Worm (Caenorhabditis elegans) whole organism, L4 larva: ENCODE data around the gene srw-85.

Source experiments
- F26F4.8 ChIP-seq: fragments of 200-800 bp; sonication (Bioruptor generic); conservative IDR thresholded peaks from 2 replicates; pipeline ENCODE4 v1.3.6; 2022; ENCODE audit warnings: missing genetic modification characterization, missing compliant biosample characterization
- F37D6.2 ChIP-seq: sonication (generic microtip); optimal IDR thresholded peaks from 2 replicates; lab custom pipeline; 2016; ENCODE audit warnings: mild to moderate bottlenecking, missing genetic modification characterization, missing compliant biosample characterization
- R02D3.7 ChIP-seq: fragments of 150-350 bp; sonication (generic microtip); optimal IDR thresholded peaks from 3 replicates; lab custom pipeline; 2014; ENCODE audit warnings: missing biosample characterization, missing genetic modification characterization
- T20F7.1 ChIP-seq: fragments of 200-800 bp; sonication (Bioruptor generic); optimal IDR thresholded peaks from 2 replicates; lab custom pipeline; 2018; ENCODE audit warnings: mild to moderate bottlenecking, missing genetic modification characterization, missing compliant biosample characterization
- aly-2 ChIP-seq: sonication (generic microtip); optimal IDR thresholded peaks from 2 replicates; lab custom pipeline; 2018; ENCODE audit warnings: missing biosample characterization, missing genetic modification characterization
- arid-1 ChIP-seq: fragments of 200-800 bp; sonication (Bioruptor generic); conservative IDR thresholded peaks from 2 replicates; pipeline ENCODE4 v1.3.6; 2022; ENCODE audit warnings: missing genetic modification reagents, missing genetic modification characterization, missing compliant biosample characterization
- attf-4 ChIP-seq: sonication (generic microtip); optimal IDR thresholded peaks from 3 replicates; lab custom pipeline; 2017; ENCODE audit warnings: missing biosample characterization, missing genetic modification characterization
- ceh-28 ChIP-seq: fragments of 150-350 bp; optimal IDR thresholded peaks from 2 replicates; lab custom pipeline; 2014; ENCODE audit warnings: missing biosample characterization, missing genetic modification reagents, missing genetic modification characterization
- ceh-44 ChIP-seq: fragments of 200-800 bp; sonication (Bioruptor generic); IDR thresholded peaks from 2 replicates; pipeline ENCODE4 v1.3.6; 2022; ENCODE audit warnings: missing genetic modification reagents, missing genetic modification characterization, missing compliant biosample characterization
- ces-1 ChIP-seq: fragments of 150-350 bp; sonication (generic microtip); optimal IDR thresholded peaks from 4 replicates; lab custom pipeline; 2014; ENCODE audit warnings: missing biosample characterization, missing genetic modification reagents, missing genetic modification characterization
- daf-12 ChIP-seq: fragments of 150-350 bp; optimal IDR thresholded peaks from 2 replicates; lab custom pipeline; 2014; ENCODE audit warnings: missing biosample characterization, missing genetic modification reagents, missing genetic modification characterization
- daf-16 ChIP-seq, 3 experiments: sonication (generic microtip); optimal IDR thresholded peaks; 2 replicates each; lab custom pipeline; 2016 to 2017; ENCODE audit warnings: missing genetic modification characterization in 3 of 3, missing genetic modification reagents in 3 of 3, mild to moderate bottlenecking in 2 of 3, missing compliant biosample characterization in 2 of 3, missing biosample characterization in 1 of 3, moderate library complexity in 1 of 3
- daf-19 ChIP-seq: fragments of 200-800 bp; sonication (Bioruptor generic); conservative IDR thresholded peaks from 2 replicates; pipeline ENCODE4 v1.3.6; 2022; ENCODE audit warnings: missing genetic modification characterization, missing compliant biosample characterization
- dmd-6 ChIP-seq: fragments of 200-800 bp; sonication (Bioruptor generic); IDR thresholded peaks from 2 replicates; pipeline ENCODE4 v1.3.6; 2022; ENCODE audit warnings: missing genetic modification reagents, missing genetic modification characterization, missing compliant biosample characterization
- dmd-9 ChIP-seq: fragments of 200-800 bp; sonication (Bioruptor generic); IDR thresholded peaks from 2 replicates; pipeline ENCODE4 v1.3.6; 2022; ENCODE audit warnings: missing genetic modification reagents, missing genetic modification characterization, missing compliant biosample characterization
- dpl-1 ChIP-seq: fragments of 150-350 bp; optimal IDR thresholded peaks from 2 replicates; lab custom pipeline; 2014; ENCODE audit warnings: missing biosample characterization, missing genetic modification reagents, missing genetic modification characterization
- duxl-1 ChIP-seq: sonication (generic microtip); optimal IDR thresholded peaks from 2 replicates; lab custom pipeline; 2016; ENCODE audit warnings: mild to moderate bottlenecking, missing genetic modification characterization, moderate library complexity, missing compliant biosample characterization; ENCODE audit not compliant: poor library complexity
- dve-1 ChIP-seq: sonication (generic microtip); optimal IDR thresholded peaks from 2 replicates; lab custom pipeline; 2017; ENCODE audit warnings: antibody characterized with exemption, mild to moderate bottlenecking, missing genetic modification characterization, missing compliant biosample characterization; ENCODE audit not compliant: insufficient read depth
- hlh-11 ChIP-seq: fragments of 200-800 bp; sonication (Bioruptor generic); optimal IDR thresholded peaks from 2 replicates; lab custom pipeline; 2018; ENCODE audit warnings: mild to moderate bottlenecking, missing genetic modification characterization, missing compliant biosample characterization
- lin-38 ChIP-seq: fragments of 200-800 bp; sonication (Bioruptor generic); IDR thresholded peaks from 2 replicates; pipeline ENCODE4 v1.3.6; 2022; ENCODE audit warnings: missing genetic modification reagents, missing genetic modification characterization, missing compliant biosample characterization
- lsy-2 ChIP-seq, 2 experiments: fragments of 150-350 bp in 1 of 2; sonication (generic microtip) in 1 of 2; optimal IDR thresholded peaks; 2 replicates each; lab custom pipeline; 2014 to 2017; ENCODE audit warnings: missing biosample characterization in 2 of 2, missing genetic modification characterization in 2 of 2
- mes-2 ChIP-seq: sonication (generic microtip); optimal IDR thresholded peaks from 2 replicates; lab custom pipeline; 2016; ENCODE audit warnings: missing genotype, mild to moderate bottlenecking, missing genetic modification characterization, missing compliant biosample characterization; ENCODE audit not compliant: poor library complexity, severe bottlenecking
- mxl-2 ChIP-seq: fragments of 200-800 bp; sonication (Bioruptor generic); conservative IDR thresholded peaks from 2 replicates; pipeline ENCODE4 v1.3.6; 2022; ENCODE audit warnings: missing genetic modification reagents, missing genetic modification characterization, missing compliant biosample characterization
- mxl-3 ChIP-seq: fragments of 200-800 bp; sonication (Bioruptor generic); optimal IDR thresholded peaks from 2 replicates; lab custom pipeline; 2018; ENCODE audit warnings: mild to moderate bottlenecking, missing genetic modification characterization, missing compliant biosample characterization
- nhr-10 ChIP-seq: fragments of 150-350 bp; optimal IDR thresholded peaks from 2 replicates; lab custom pipeline; 2014; ENCODE audit warnings: missing biosample characterization, missing genetic modification characterization
- nhr-102 ChIP-seq: sonication (generic microtip); optimal IDR thresholded peaks from 2 replicates; lab custom pipeline; 2016; ENCODE audit warnings: mild to moderate bottlenecking, missing genetic modification characterization, moderate library complexity, missing compliant biosample characterization
- nhr-111 ChIP-seq: fragments of 200-800 bp; sonication (Bioruptor generic); optimal IDR thresholded peaks from 2 replicates; lab custom pipeline; 2018; ENCODE audit warnings: mild to moderate bottlenecking, missing genetic modification characterization, missing compliant biosample characterization
- nhr-28 ChIP-seq: fragments of 150-350 bp; optimal IDR thresholded peaks from 2 replicates; lab custom pipeline; 2014; ENCODE audit warnings: missing biosample characterization, missing genetic modification characterization
- nhr-76 ChIP-seq: fragments of 150-350 bp; optimal IDR thresholded peaks from 2 replicates; lab custom pipeline; 2014; ENCODE audit warnings: missing biosample characterization, missing genetic modification characterization
- pqm-1 ChIP-seq: sonication (generic microtip); optimal IDR thresholded peaks from 2 replicates; lab custom pipeline; 2017; ENCODE audit warnings: missing biosample characterization, missing genetic modification characterization
- rbr-2 ChIP-seq: sonication (generic microtip); optimal IDR thresholded peaks from 2 replicates; lab custom pipeline; 2016; ENCODE audit warnings: missing genotype, missing genetic modification characterization, missing compliant biosample characterization
- sdz-12 ChIP-seq: fragments of 200-800 bp; sonication (Bioruptor generic); optimal IDR thresholded peaks from 2 replicates; lab custom pipeline; 2018; ENCODE audit warnings: mild to moderate bottlenecking, missing genetic modification characterization, missing compliant biosample characterization
- skn-1 ChIP-seq: fragments of 150-350 bp; optimal IDR thresholded peaks from 2 replicates; lab custom pipeline; 2014; ENCODE audit warnings: missing biosample characterization, missing genetic modification characterization
- spr-3 ChIP-seq: fragments of 200-800 bp; sonication (Bioruptor generic); optimal IDR thresholded peaks from 2 replicates; lab custom pipeline; 2018; ENCODE audit warnings: mild to moderate bottlenecking, missing genetic modification characterization, missing compliant biosample characterization
- unc-62 ChIP-seq, 3 experiments: fragments of 150-350 bp in 1 of 3; sonication (generic microtip); optimal IDR thresholded peaks in 2 of 3; peaks in 1 of 3; 1 replicate in 1 of 3; 2 replicates in 2 of 3; lab custom pipeline; 2014 to 2017; ENCODE audit warnings: missing biosample characterization in 3 of 3, missing genetic modification characterization in 3 of 3, missing genetic modification reagents in 3 of 3, missing genotype in 1 of 3
- zfp-2 ChIP-seq: sonication (generic microtip); optimal IDR thresholded peaks from 2 replicates; lab custom pipeline; 2016; ENCODE audit warnings: mild to moderate bottlenecking, missing genetic modification characterization, missing compliant biosample characterization
- zip-11 ChIP-seq: fragments of 200-800 bp; sonication (Bioruptor generic); IDR thresholded peaks from 2 replicates; pipeline ENCODE4 v1.3.6; 2022; ENCODE audit warnings: missing genetic modification characterization, missing compliant biosample characterization
- ztf-11 ChIP-seq: fragments of 150-350 bp; optimal IDR thresholded peaks from 2 replicates; lab custom pipeline; 2014; ENCODE audit warnings: missing biosample characterization, missing genetic modification characterization

srw-85 gene

ce11 chrV:19416475-19416874 lies 14.5 kb downstream of the srw-85 start, which contains the start of the genes C25F9.4 and C25F9.9:
C25F9.4 (minus strand) TSS chrV:19416575.
C25F9.9 (plus strand) TSS chrV:19416611.
- peak in 1 of 2 experiments; percentile 29 for TF ChIP-seq unc-62 (GFP tag; optimal IDR thresholded peaks at IDR 0.05 in 1 of 2; lab: Kevin White, UChicago)
- no peak for TF ChIP-seq unc-62 (tag; optimal IDR thresholded peaks at IDR 0.05; lab: Kevin White, UChicago)
- peak; percentile 36; the same call in 1 of the 2 replicates for TF ChIP-seq dmd-6 (GFP tag; lab: Robert Waterston, UW)
- TF ChIP-seq daf-12 (tag; lab: Kevin White, UChicago), result no peak
- no peak for TF ChIP-seq attf-4 (tag; lab: Kevin White, UChicago)
- no peak for TF ChIP-seq daf-16 (GFP tag; optimal IDR thresholded peaks at IDR 0.05; lab: Kevin White, UChicago)
- TF ChIP-seq daf-16 (tag; optimal IDR thresholded peaks at IDR 0.05; lab: Kevin White, UChicago), result peak; percentile 27
- TF ChIP-seq nhr-28, result peak; percentile 20
- TF ChIP-seq pqm-1 (tag; lab: Kevin White, UChicago), result peak; percentile 41

ce11 chrV:19410663-19411062 lies 20.3 kb downstream of the srw-85 start, which contains the start of gene C25F9.5:
C25F9.5 (minus strand) TSS chrV:19410857.
- TF ChIP-seq daf-19 (GFP tag; lab: Robert Waterston, UW) (no peak), mes-2 (tag; lab: Kevin White, UChicago) (no peak), dmd-9 (GFP tag; lab: Robert Waterston, UW) (no peak), daf-16 (GFP tag; optimal IDR thresholded peaks at IDR 0.05; lab: Kevin White, UChicago) (no peak), daf-16 (tag; optimal IDR thresholded peaks at IDR 0.05; lab: Kevin White, UChicago) (peak; percentile 66), lin-38 (GFP tag; lab: Robert Waterston, UW) (no peak), sdz-12 (GFP tag; lab: Kevin White, UChicago) (no peak), rbr-2 (tag; lab: Kevin White, UChicago) (no peak), lsy-2 (tag; optimal IDR thresholded peaks at IDR 0.05; lab: Kevin White, UChicago) (no peak), mxl-2 (GFP tag; lab: Robert Waterston, UW) (no peak), zfp-2 (tag; lab: Kevin White, UChicago) (no peak), pqm-1 (tag; lab: Kevin White, UChicago) (peak; percentile 87), mxl-3 (GFP tag; lab: Kevin White, UChicago) (no peak), zip-11 (GFP tag; lab: Robert Waterston, UW) (no peak), F37D6.2 (tag; lab: Kevin White, UChicago) (no peak), aly-2 (tag; lab: Kevin White, UChicago) (no peak), nhr-111 (GFP tag; lab: Kevin White, UChicago) (no peak), duxl-1 (tag; lab: Kevin White, UChicago) (peak; percentile 12), nhr-28 (peak; percentile 47), ztf-11 (tag; lab: Kevin White, UChicago) (no peak), R02D3.7 (tag; lab: Kevin White, UChicago) (no peak), arid-1 (GFP tag; lab: Robert Waterston, UW) (no peak), F26F4.8 (GFP tag; lab: Robert Waterston, UW) (no peak), T20F7.1 (GFP tag; lab: Kevin White, UChicago) (no peak), ceh-28 (tag; lab: Kevin White, UChicago) (no peak), dpl-1 (GFP tag; lab: Kevin White, UChicago) (no peak), nhr-102 (tag; lab: Kevin White, UChicago) (no peak), nhr-76 (tag; lab: Kevin White, UChicago) (no peak), skn-1 (tag; lab: Kevin White, UChicago) (no peak), ceh-44 (no peak), nhr-10 (no peak), dve-1 (peak; percentile 56), hlh-11 (tag; lab: Kevin White, UChicago) (peak; percentile 48), ces-1 (GFP tag; lab: Kevin White, UChicago) (no peak), spr-3 (no peak), dmd-6 (GFP tag; lab: Robert Waterston, UW) (peak; percentile 53; the same call in 1 of the 2 replicates)
